Worm (Caenorhabditis elegans): Measurements from ENCODE around the gene R04A9.7.

ce11 chrX:382692-383091, 12.0 kb downstream of the R04A9.7 start, which contains the start of gene ife-2:
- no peak for TF ChIP-seq aly-2 (tag; optimal IDR thresholded peaks at IDR 0.05)
- TF ChIP-seq nhr-76 (tag; optimal IDR thresholded peaks at IDR 0.05) = no peak
- no peak for TF ChIP-seq sox-4 (tag; optimal IDR thresholded peaks at IDR 0.05)
- TF ChIP-seq elt-3 (tag; optimal IDR thresholded peaks at IDR 0.05) = peak in 1 of 6 experiments; percentile 47
- TF ChIP-seq F16B12.6 (tag; optimal IDR thresholded peaks at IDR 0.05) = peak; percentile 96
- TF ChIP-seq efl-1 (optimal IDR thresholded peaks at IDR 0.05) = peak; percentile 52 to 58
- peak; percentile 51 to 94 for TF ChIP-seq efl-1 (GFP tag; optimal IDR thresholded peaks at IDR 0.05 in 1 of 2)
- peak; percentile 54 for TF ChIP-seq jun-1 (tag; optimal IDR thresholded peaks at IDR 0.05)
- peak; percentile 74 for TF ChIP-seq swsn-7 (tag; optimal IDR thresholded peaks at IDR 0.05)
- TF ChIP-seq nhr-11 (tag; optimal IDR thresholded peaks at IDR 0.05) = no peak
- TF ChIP-seq lsy-2 (tag; optimal IDR thresholded peaks at IDR 0.05) = peak; percentile 70 to 75
- no peak for TF ChIP-seq ama-1 (optimal IDR thresholded peaks at IDR 0.05)
- no peak for TF ChIP-seq nhr-28 (tag; optimal IDR thresholded peaks at IDR 0.05)
